Worm (Caenorhabditis elegans) whole organism, L3 larva: ENCODE measurements around the gene coq-6.

Source experiments
- jun-1 ChIP-seq: fragments of 150-350 bp; optimal IDR thresholded peaks from 2 replicates; lab custom pipeline; 2014; ENCODE audit warnings: missing biosample characterization, missing genetic modification reagents, missing genetic modification characterization
- nhr-11 ChIP-seq: fragments of 150-350 bp; optimal IDR thresholded peaks from 2 replicates; lab custom pipeline; 2014; ENCODE audit warnings: missing biosample characterization, missing genetic modification characterization
- ztf-11 ChIP-seq: fragments of 150-350 bp; optimal IDR thresholded peaks from 2 replicates; lab custom pipeline; 2014; ENCODE audit warnings: missing biosample characterization, missing genetic modification characterization
- ztf-4 ChIP-seq: fragments of 150-350 bp; optimal IDR thresholded peaks from 2 replicates; lab custom pipeline; 2014; ENCODE audit warnings: missing biosample characterization, missing genetic modification characterization

- TF ChIP-seq ztf-11 (no peak), nhr-11 (tag; lab: Kevin White, UChicago) (no peak), ztf-4 (no peak), jun-1 (tag; lab: Kevin White, UChicago) (no peak)
Measured at ce11 chrV:9334216-9334615, 2.3 kb upstream of the coq-6 start, which contains the start of gene ucp-4.
